Fruit fly (Drosophila melanogaster) whole organism, pupa: Measurements from ENCODE around the gene Hk.

ENCODE experiments used
- CG10348 ChIP-seq: fragments of 200-800 bp; sonication (Bioruptor generic); IDR thresholded peaks from 2 replicates; pipeline ENCODE4 v1.3.6; 2022; ENCODE audit warnings: missing biosample characterization, missing genetic modification characterization
- CG12605 ChIP-seq: fragments of 200-800 bp; sonication (Bioruptor generic); IDR thresholded peaks from 2 replicates; pipeline ENCODE4 v1.3.6; 2022; ENCODE audit warnings: missing biosample characterization, missing genetic modification characterization
- CG13204 ChIP-seq: fragments of 200-800 bp; sonication (Bioruptor generic); optimal IDR thresholded peaks from 2 replicates; lab custom pipeline; 2018; ENCODE audit warnings: missing biosample characterization, mild to moderate bottlenecking, missing genetic modification characterization, moderate library complexity
- CG14655 ChIP-seq: fragments of 200-800 bp; sonication (Bioruptor generic); optimal IDR thresholded peaks from 3 replicates; lab custom pipeline; 2017; ENCODE audit warnings: mild to moderate bottlenecking, missing biosample characterization, missing genetic modification reagents, missing genetic modification characterization
- CG15710 ChIP-seq: fragments of 200-800 bp; sonication (Bioruptor generic); optimal IDR thresholded peaks from 2 replicates; lab custom pipeline; 2018; ENCODE audit warnings: missing biosample characterization, mild to moderate bottlenecking, missing genetic modification characterization, moderate library complexity
- CG17806 ChIP-seq: fragments of 200-800 bp; sonication (Bioruptor generic); optimal IDR thresholded peaks from 2 replicates; lab custom pipeline; 2018; ENCODE audit warnings: missing biosample characterization, mild to moderate bottlenecking, missing genetic modification characterization, moderate library complexity
- CG32121 ChIP-seq: fragments of 200-800 bp; sonication (Bioruptor generic); IDR thresholded peaks from 2 replicates; pipeline ENCODE4 v1.3.6; 2022; ENCODE audit warnings: missing biosample characterization, missing genetic modification characterization
- CG34367 ChIP-seq: fragments of 200-800 bp; sonication (Bioruptor generic); optimal IDR thresholded peaks from 2 replicates; lab custom pipeline; 2018; ENCODE audit warnings: missing biosample characterization, mild to moderate bottlenecking, missing genetic modification characterization
- CG4496 ChIP-seq: fragments of 200-800 bp; sonication (Bioruptor generic); IDR thresholded peaks from 3 replicates; pipeline ENCODE4 v1.3.6; 2022; ENCODE audit warnings: missing biosample characterization, missing genetic modification characterization
- CG8159 ChIP-seq: fragments of 200-800 bp; sonication (Bioruptor generic); optimal IDR thresholded peaks from 3 replicates; lab custom pipeline; 2018; ENCODE audit warnings: missing biosample characterization, mild to moderate bottlenecking, missing genetic modification characterization, moderate library complexity
- CG8301 ChIP-seq: fragments of 200-800 bp; sonication (Bioruptor generic); optimal IDR thresholded peaks from 2 replicates; lab custom pipeline; 2018; ENCODE audit warnings: missing biosample characterization, mild to moderate bottlenecking, missing genetic modification characterization
- CG9948 ChIP-seq: fragments of 200-800 bp; sonication (Bioruptor generic); optimal IDR thresholded peaks from 2 replicates; lab custom pipeline; 2018; ENCODE audit warnings: missing biosample characterization, mild to moderate bottlenecking, missing genetic modification characterization, moderate library complexity
- D1 ChIP-seq: fragments of 200-800 bp; sonication (Bioruptor generic); optimal IDR thresholded peaks from 2 replicates; lab custom pipeline; 2018; ENCODE audit warnings: missing biosample characterization, mild to moderate bottlenecking, missing genetic modification characterization, moderate library complexity
- EcR ChIP-seq: fragments of 200-800 bp; sonication (Bioruptor generic); optimal IDR thresholded peaks from 3 replicates; lab custom pipeline; 2019; ENCODE audit warnings: missing biosample characterization, missing genetic modification characterization, mild to moderate bottlenecking, moderate library complexity, missing genetic modification reagents
- Ets98B ChIP-seq: fragments of 200-800 bp; sonication (Bioruptor generic); IDR thresholded peaks from 2 replicates; pipeline ENCODE4 v1.3.6; 2022; ENCODE audit warnings: missing biosample characterization, missing genetic modification characterization
- Pif1A ChIP-seq: fragments of 200-800 bp; sonication (Bioruptor generic); optimal IDR thresholded peaks from 3 replicates; lab custom pipeline; 2016; ENCODE audit warnings: missing biosample characterization, missing genetic modification characterization
- Pif1B ChIP-seq: fragments of 200-800 bp; sonication (Bioruptor generic); optimal IDR thresholded peaks from 3 replicates; lab custom pipeline; 2016; ENCODE audit warnings: missing biosample characterization, missing genetic modification characterization
- Snoo ChIP-seq: fragments of 200-800 bp; sonication (Bioruptor generic); optimal IDR thresholded peaks from 3 replicates; lab custom pipeline; 2017; ENCODE audit warnings: missing biosample characterization, mild to moderate bottlenecking, missing genetic modification characterization, inconsistent platforms
- fd96Ca ChIP-seq: fragments of 200-800 bp; sonication (Bioruptor generic); IDR thresholded peaks from 3 replicates; pipeline ENCODE4 v1.3.6; 2022; ENCODE audit warnings: missing biosample characterization, missing genetic modification characterization
- gl ChIP-seq: fragments of 200-800 bp; sonication (Bioruptor generic); optimal IDR thresholded peaks from 2 replicates; lab custom pipeline; 2018; ENCODE audit warnings: missing biosample characterization, mild to moderate bottlenecking, missing genetic modification characterization
- rn ChIP-seq: fragments of 200-800 bp; sonication (Bioruptor generic); IDR thresholded peaks from 2 replicates; pipeline ENCODE4 v1.3.6; 2022; ENCODE audit warnings: missing biosample characterization, missing genetic modification characterization

The Hk gene

dm6 chrX:10263165-10263956, at the start of gene Hk:
Gene Hk (minus strand): TSS chrX:10263485.
- TF ChIP-seq D1 (tag; lab: Kevin White, UChicago) (peak; percentile 67), Snoo (tag; lab: Kevin White, UChicago) (peak; percentile 54), Ets98B (GFP tag; lab: Robert Waterston, UW) (peak; percentile 93), CG34367 (tag; lab: Kevin White, UChicago) (peak; percentile 90), CG8301 (tag; lab: Kevin White, UChicago) (peak; percentile 91), CG12605 (GFP tag; lab: Robert Waterston, UW) (peak; percentile 90), CG13204 (peak; percentile 54), Pif1B (GFP tag; lab: Kevin White, UChicago) (peak; percentile 79), fd96Ca (GFP tag; lab: Robert Waterston, UW) (peak; percentile 90), Pif1A (GFP tag; lab: Kevin White, UChicago) (peak; percentile 86), CG15710 (tag; lab: Kevin White, UChicago) (peak; percentile 82), EcR (peak; percentile 86), rn (GFP tag; lab: Robert Waterston, UW) (peak; percentile 77), CG32121 (GFP tag; lab: Robert Waterston, UW) (peak; percentile 94), CG9948 (tag; lab: Kevin White, UChicago) (peak; percentile 85), CG14655 (peak; percentile 91), CG17806 (tag; lab: Kevin White, UChicago) (peak; percentile 88), CG10348 (GFP tag; lab: Robert Waterston, UW) (peak; percentile 56; the same call in 1 of the 2 replicates), CG8159 (tag; lab: Kevin White, UChicago) (peak; percentile 87), CG4496 (GFP tag; lab: Robert Waterston, UW) (peak; percentile 95), gl (tag; lab: Kevin White, UChicago) (peak; percentile 66)

dm6 chrX:10308996-10309395, 45.7 kb upstream of the Hk start:
- TF ChIP-seq CG12605 (GFP tag; lab: Robert Waterston, UW) (no peak), CG32121 (GFP tag; lab: Robert Waterston, UW) (peak; percentile 70), Ets98B (GFP tag; lab: Robert Waterston, UW) (0 out of 2 replicates have a peak, but pooled peaks have one; percentile 33), CG34367 (tag; lab: Kevin White, UChicago) (no peak), CG4496 (GFP tag; lab: Robert Waterston, UW) (peak; percentile 83), fd96Ca (GFP tag; lab: Robert Waterston, UW) (peak; percentile 44; the same call in 2 of the 3 replicates)

- TF ChIP-seq CG17806 (tag; lab: Kevin White, UChicago): no peak
- no peak for TF ChIP-seq CG34367 (tag; lab: Kevin White, UChicago)
- TF ChIP-seq Ets98B (GFP tag; lab: Robert Waterston, UW): no peak
- TF ChIP-seq CG14655: no peak
- TF ChIP-seq CG8301 (tag; lab: Kevin White, UChicago): no peak
- no peak for TF ChIP-seq CG4496 (GFP tag; lab: Robert Waterston, UW)
- no peak for TF ChIP-seq CG15710 (tag; lab: Kevin White, UChicago)
- no peak for TF ChIP-seq Pif1B (GFP tag; lab: Kevin White, UChicago)
- TF ChIP-seq CG8159 (tag; lab: Kevin White, UChicago): no peak
- no peak for TF ChIP-seq CG32121 (GFP tag; lab: Robert Waterston, UW)
- TF ChIP-seq CG9948 (tag; lab: Kevin White, UChicago): no peak
- TF ChIP-seq EcR: no peak
- TF ChIP-seq, all 21 proteins: peak for 0
Observed at dm6 chrX:10307955-10308354, 44.7 kb upstream of the Hk start.

- TF ChIP-seq CG12605 (GFP tag; lab: Robert Waterston, UW) (no peak), fd96Ca (GFP tag; lab: Robert Waterston, UW) (no peak)
- TF ChIP-seq, all 21 proteins: peak for 0
Observed at dm6 chrX:10300140-10300539, 36.9 kb upstream of the Hk start.

- TF ChIP-seq CG32121 (GFP tag; lab: Robert Waterston, UW) (0 out of 2 replicates have a peak, but pooled peaks have one; percentile 13), CG8159 (tag; lab: Kevin White, UChicago) (no peak), CG4496 (GFP tag; lab: Robert Waterston, UW) (no peak)
Observed at dm6 chrX:10290761-10291041, 27.4 kb upstream of the Hk start.

- TF ChIP-seq CG4496 (GFP tag; lab: Robert Waterston, UW) (peak; percentile 61; the same call in 2 of the 3 replicates), Ets98B (GFP tag; lab: Robert Waterston, UW) (peak; percentile 26; the same call in 1 of the 2 replicates), Pif1A (GFP tag; lab: Kevin White, UChicago) (no peak), CG14655 (peak; percentile 12), CG8159 (tag; lab: Kevin White, UChicago) (no peak), CG13204 (no peak), EcR (no peak), CG12605 (GFP tag; lab: Robert Waterston, UW) (peak; percentile 53), D1 (tag; lab: Kevin White, UChicago) (no peak), gl (tag; lab: Kevin White, UChicago) (no peak), CG15710 (tag; lab: Kevin White, UChicago) (no peak), rn (GFP tag; lab: Robert Waterston, UW) (no peak), CG32121 (GFP tag; lab: Robert Waterston, UW) (peak; percentile 49), CG17806 (tag; lab: Kevin White, UChicago) (no peak), CG10348 (GFP tag; lab: Robert Waterston, UW) (no peak), Snoo (tag; lab: Kevin White, UChicago) (no peak)
Observed at dm6 chrX:10289935-10290760, 26.9 kb upstream of the Hk start.
